Worm (Caenorhabditis elegans): ENCODE measurements around the gene nhr-40.

DNA sequence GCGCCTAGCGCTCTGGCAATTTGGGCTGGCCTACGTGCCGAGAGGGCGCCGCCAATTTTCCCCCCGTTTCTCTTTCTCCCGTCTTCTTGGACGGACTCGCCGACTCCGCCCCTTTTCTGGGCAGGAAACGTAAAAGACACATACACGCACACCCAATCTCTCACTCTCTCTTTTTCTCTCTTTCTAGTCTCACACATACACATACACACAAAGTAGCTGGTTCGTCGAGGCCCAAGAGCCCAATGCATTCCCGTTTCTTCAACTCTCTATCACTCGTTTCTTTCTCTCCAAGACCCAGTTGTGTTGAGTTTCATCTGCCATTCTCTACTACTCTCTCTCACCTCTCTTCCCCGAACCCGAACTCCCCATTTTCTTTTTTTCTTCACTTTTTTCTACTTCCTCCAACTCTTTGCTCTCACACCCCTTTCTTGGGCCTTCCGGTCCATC lies 5.1 kb downstream of the nhr-40 start:
- TF ChIP-seq elt-3 (tag; optimal IDR thresholded peaks at IDR 0.05) (no peak), lin-13 (GFP tag; optimal IDR thresholded peaks at IDR 0.05) (peak; percentile 41)
